Fruit fly (Drosophila melanogaster): ENCODE results near the gene CG13658.

Gene CG13658

dm6 chr3R:25335065-25335464, 47.8 kb downstream of the CG13658 start, which contains the start of the genes CG10669 and CG11902:
Gene CG10669 (minus strand): TSS chr3R:25335243.
Gene CG11902 (plus strand): TSS chr3R:25335257.
- TF ChIP-seq CTCF (optimal IDR thresholded peaks at IDR 0.05) (no peak), CG8478 (optimal IDR thresholded peaks at IDR 0.05) (no peak)

Measured in S2 (cell line).